Worm (Caenorhabditis elegans): Measurements from ENCODE around the gene pst-2.

The pst-2 gene

ce11 chrIII:5678935-5679334 is 1.3 kb upstream of the pst-2 start, which contains the start of the genes ska-3 and rps-12:
ska-3 (minus strand) TSS chrIII:5679005.
rps-12 (plus strand) TSS chrIII:5679298.
- TF ChIP-seq unc-62 (GFP tag; optimal IDR thresholded peaks at IDR 0.05): no peak

- TF ChIP-seq unc-62 (GFP tag; optimal IDR thresholded peaks at IDR 0.05): no peak
Measured at ce11 chrIII:5683998-5684397, 3.8 kb downstream of the pst-2 start, which contains the start of gene rcan-1. rcan-1 (minus strand) TSS chrIII:5684098.

- TF ChIP-seq unc-62 (GFP tag; optimal IDR thresholded peaks at IDR 0.05): no peak
Measured at ce11 chrIII:5688246-5688645, 8.0 kb downstream of the pst-2 start.

- no peak for TF ChIP-seq unc-62 (GFP tag; optimal IDR thresholded peaks at IDR 0.05)
Measured at ce11 chrIII:5691826-5692225, 11.6 kb downstream of the pst-2 start.

- TF ChIP-seq unc-62 (GFP tag; optimal IDR thresholded peaks at IDR 0.05): no peak
Measured at ce11 chrIII:5692690-5693089, 12.5 kb downstream of the pst-2 start, which contains the start of the genes abi-1 and arle-14. abi-1 (minus strand) TSS chrIII:5692740. arle-14 (plus strand) TSS chrIII:5692906.

ce11 chrIII:5693736-5694135 is 13.5 kb downstream of the pst-2 start, which contains the start of gene B0336.13:
B0336.13 (plus strand) TSS chrIII:5694036.
- no peak for TF ChIP-seq unc-62 (GFP tag; optimal IDR thresholded peaks at IDR 0.05)

- TF ChIP-seq unc-62 (GFP tag; optimal IDR thresholded peaks at IDR 0.05): no peak
Measured at ce11 chrIII:5697266-5697665, 17.0 kb downstream of the pst-2 start, which contains the start of gene B0336.7. B0336.7 (minus strand) TSS chrIII:5697366.

- TF ChIP-seq unc-62 (GFP tag; optimal IDR thresholded peaks at IDR 0.05): no peak
Measured at ce11 chrIII:5697963-5698730, 17.9 kb downstream of the pst-2 start, which contains the start of the genes lgg-3 and rgs-5. lgg-3 (minus strand) TSS chrIII:5698013. rgs-5 (plus strand) TSS chrIII:5698555.

- TF ChIP-seq unc-62 (GFP tag; optimal IDR thresholded peaks at IDR 0.05): no peak
Measured at ce11 chrIII:5701491-5701890, 21.3 kb downstream of the pst-2 start.

ce11 chrIII:5705228-5705888 is 25.1 kb downstream of the pst-2 start, which contains the start of gene swp-1:
swp-1 (minus strand) TSS chrIII:5705525.
- TF ChIP-seq unc-62 (GFP tag; optimal IDR thresholded peaks at IDR 0.05): no peak

ce11 chrIII:5706077-5706627 is 25.9 kb downstream of the pst-2 start, which contains the start of gene rpl-23:
rpl-23 (minus strand) TSS chrIII:5706127.
- TF ChIP-seq unc-62 (GFP tag; optimal IDR thresholded peaks at IDR 0.05): no peak

- no peak for TF ChIP-seq unc-62 (GFP tag; optimal IDR thresholded peaks at IDR 0.05)
Measured at ce11 chrIII:5707546-5707945, 27.3 kb downstream of the pst-2 start.

ce11 chrIII:5708024-5708423 is 27.8 kb downstream of the pst-2 start:
- TF ChIP-seq unc-62 (GFP tag; optimal IDR thresholded peaks at IDR 0.05): no peak

ce11 chrIII:5709224-5709623 is 29.0 kb downstream of the pst-2 start, which contains the start of gene hpo-28:
hpo-28 (minus strand) TSS chrIII:5709324.
- no peak for TF ChIP-seq unc-62 (GFP tag; optimal IDR thresholded peaks at IDR 0.05)

- no peak for TF ChIP-seq unc-62 (GFP tag; optimal IDR thresholded peaks at IDR 0.05)
Measured at ce11 chrIII:5710045-5710444, 29.8 kb downstream of the pst-2 start, which contains the start of gene B0336.12. B0336.12 (minus strand) TSS chrIII:5710145.

ce11 chrIII:5710676-5711075 is 30.4 kb downstream of the pst-2 start:
- TF ChIP-seq unc-62 (GFP tag; optimal IDR thresholded peaks at IDR 0.05): no peak
